Fruit fly (Drosophila melanogaster) whole organism, pupa: Measurements from ENCODE around the gene UbcE2H.

Source experiments
- CG10348 ChIP-seq: fragments of 200-800 bp; sonication (Bioruptor generic); IDR thresholded peaks from 2 replicates; pipeline ENCODE4 v1.3.6; 2022; ENCODE audit warnings: missing biosample characterization, missing genetic modification characterization
- CG12605 ChIP-seq: fragments of 200-800 bp; sonication (Bioruptor generic); IDR thresholded peaks from 2 replicates; pipeline ENCODE4 v1.3.6; 2022; ENCODE audit warnings: missing biosample characterization, missing genetic modification characterization
- CG13204 ChIP-seq: fragments of 200-800 bp; sonication (Bioruptor generic); optimal IDR thresholded peaks from 2 replicates; lab custom pipeline; 2018; ENCODE audit warnings: missing biosample characterization, mild to moderate bottlenecking, missing genetic modification characterization, moderate library complexity
- CG14655 ChIP-seq: fragments of 200-800 bp; sonication (Bioruptor generic); optimal IDR thresholded peaks from 3 replicates; lab custom pipeline; 2017; ENCODE audit warnings: mild to moderate bottlenecking, missing biosample characterization, missing genetic modification reagents, missing genetic modification characterization
- CG15710 ChIP-seq: fragments of 200-800 bp; sonication (Bioruptor generic); optimal IDR thresholded peaks from 2 replicates; lab custom pipeline; 2018; ENCODE audit warnings: missing biosample characterization, mild to moderate bottlenecking, missing genetic modification characterization, moderate library complexity
- CG17806 ChIP-seq: fragments of 200-800 bp; sonication (Bioruptor generic); optimal IDR thresholded peaks from 2 replicates; lab custom pipeline; 2018; ENCODE audit warnings: missing biosample characterization, mild to moderate bottlenecking, missing genetic modification characterization, moderate library complexity
- CG32121 ChIP-seq: fragments of 200-800 bp; sonication (Bioruptor generic); IDR thresholded peaks from 2 replicates; pipeline ENCODE4 v1.3.6; 2022; ENCODE audit warnings: missing biosample characterization, missing genetic modification characterization
- CG34367 ChIP-seq: fragments of 200-800 bp; sonication (Bioruptor generic); optimal IDR thresholded peaks from 2 replicates; lab custom pipeline; 2018; ENCODE audit warnings: missing biosample characterization, mild to moderate bottlenecking, missing genetic modification characterization
- CG4496 ChIP-seq: fragments of 200-800 bp; sonication (Bioruptor generic); IDR thresholded peaks from 3 replicates; pipeline ENCODE4 v1.3.6; 2022; ENCODE audit warnings: missing biosample characterization, missing genetic modification characterization
- CG8159 ChIP-seq: fragments of 200-800 bp; sonication (Bioruptor generic); optimal IDR thresholded peaks from 3 replicates; lab custom pipeline; 2018; ENCODE audit warnings: missing biosample characterization, mild to moderate bottlenecking, missing genetic modification characterization, moderate library complexity
- CG8301 ChIP-seq: fragments of 200-800 bp; sonication (Bioruptor generic); optimal IDR thresholded peaks from 2 replicates; lab custom pipeline; 2018; ENCODE audit warnings: missing biosample characterization, mild to moderate bottlenecking, missing genetic modification characterization
- CG9948 ChIP-seq: fragments of 200-800 bp; sonication (Bioruptor generic); optimal IDR thresholded peaks from 2 replicates; lab custom pipeline; 2018; ENCODE audit warnings: missing biosample characterization, mild to moderate bottlenecking, missing genetic modification characterization, moderate library complexity
- D1 ChIP-seq: fragments of 200-800 bp; sonication (Bioruptor generic); optimal IDR thresholded peaks from 2 replicates; lab custom pipeline; 2018; ENCODE audit warnings: missing biosample characterization, mild to moderate bottlenecking, missing genetic modification characterization, moderate library complexity
- EcR ChIP-seq: fragments of 200-800 bp; sonication (Bioruptor generic); optimal IDR thresholded peaks from 3 replicates; lab custom pipeline; 2019; ENCODE audit warnings: missing biosample characterization, missing genetic modification characterization, mild to moderate bottlenecking, moderate library complexity, missing genetic modification reagents
- Ets98B ChIP-seq: fragments of 200-800 bp; sonication (Bioruptor generic); IDR thresholded peaks from 2 replicates; pipeline ENCODE4 v1.3.6; 2022; ENCODE audit warnings: missing biosample characterization, missing genetic modification characterization
- Pif1A ChIP-seq: fragments of 200-800 bp; sonication (Bioruptor generic); optimal IDR thresholded peaks from 3 replicates; lab custom pipeline; 2016; ENCODE audit warnings: missing biosample characterization, missing genetic modification characterization
- Pif1B ChIP-seq: fragments of 200-800 bp; sonication (Bioruptor generic); optimal IDR thresholded peaks from 3 replicates; lab custom pipeline; 2016; ENCODE audit warnings: missing biosample characterization, missing genetic modification characterization
- Snoo ChIP-seq: fragments of 200-800 bp; sonication (Bioruptor generic); optimal IDR thresholded peaks from 3 replicates; lab custom pipeline; 2017; ENCODE audit warnings: missing biosample characterization, mild to moderate bottlenecking, missing genetic modification characterization, inconsistent platforms
- fd96Ca ChIP-seq: fragments of 200-800 bp; sonication (Bioruptor generic); IDR thresholded peaks from 3 replicates; pipeline ENCODE4 v1.3.6; 2022; ENCODE audit warnings: missing biosample characterization, missing genetic modification characterization
- gl ChIP-seq: fragments of 200-800 bp; sonication (Bioruptor generic); optimal IDR thresholded peaks from 2 replicates; lab custom pipeline; 2018; ENCODE audit warnings: missing biosample characterization, mild to moderate bottlenecking, missing genetic modification characterization
- rn ChIP-seq: fragments of 200-800 bp; sonication (Bioruptor generic); IDR thresholded peaks from 2 replicates; pipeline ENCODE4 v1.3.6; 2022; ENCODE audit warnings: missing biosample characterization, missing genetic modification characterization

Gene UbcE2H

DNA sequence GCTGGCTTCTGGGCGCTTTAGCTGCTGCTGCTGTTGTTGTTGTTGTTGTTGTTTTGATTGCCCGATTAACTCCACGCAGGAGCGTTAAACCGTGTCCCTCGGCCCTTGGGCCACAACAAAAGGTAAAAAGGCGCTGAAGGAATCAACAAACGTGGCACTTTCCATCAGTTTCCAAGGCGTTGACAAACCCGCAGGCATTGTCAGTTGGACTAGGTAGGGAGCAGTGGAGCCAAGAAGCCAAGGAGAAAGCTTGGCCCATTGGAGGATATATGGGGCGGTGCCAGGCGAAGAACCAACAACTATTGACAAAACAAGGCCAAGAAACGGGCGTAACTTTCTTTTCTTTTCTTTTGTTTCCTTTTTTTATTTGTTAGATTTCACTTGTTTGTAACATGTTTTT, 6.8 kb downstream of the UbcE2H start, which contains the start of gene CG2256:
CG2256 (minus strand) TSS at position 101 of the 400 bp plus-strand sequence.
- no peak for TF ChIP-seq CG4496 (GFP tag; lab: Robert Waterston, UW)
- no peak for TF ChIP-seq fd96Ca (GFP tag; lab: Robert Waterston, UW)
- TF ChIP-seq D1 (tag; lab: Kevin White, UChicago), result no peak
- no peak for TF ChIP-seq CG10348 (GFP tag; lab: Robert Waterston, UW)
- no peak for TF ChIP-seq CG32121
- no peak for TF ChIP-seq gl
- no peak for TF ChIP-seq Pif1B (GFP tag; lab: Kevin White, UChicago)
- no peak for TF ChIP-seq CG17806 (tag; lab: Kevin White, UChicago)
- no peak for TF ChIP-seq rn (GFP tag; lab: Robert Waterston, UW)
- no peak for TF ChIP-seq Snoo
- TF ChIP-seq EcR (GFP tag; lab: Kevin White, UChicago), result no peak
- TF ChIP-seq CG12605 (GFP tag; lab: Robert Waterston, UW), result no peak
- TF ChIP-seq Pif1A (GFP tag; lab: Kevin White, UChicago), result no peak
- no peak for TF ChIP-seq CG8301 (tag; lab: Kevin White, UChicago)
- no peak for TF ChIP-seq CG13204
- TF ChIP-seq CG8159, result no peak
- no peak for TF ChIP-seq CG34367 (tag; lab: Kevin White, UChicago)
- no peak for TF ChIP-seq CG15710 (tag; lab: Kevin White, UChicago)
- no peak for TF ChIP-seq CG14655

dm6 chrX:8081427-8082185, 12.3 kb downstream of the UbcE2H start, which contains the start of gene Ldsdh1:
Gene Ldsdh1 (minus strand): TSS chrX:8081605.
- TF ChIP-seq fd96Ca (GFP tag; lab: Robert Waterston, UW), result no peak
- TF ChIP-seq, all 21 proteins: peak for 0

DNA sequence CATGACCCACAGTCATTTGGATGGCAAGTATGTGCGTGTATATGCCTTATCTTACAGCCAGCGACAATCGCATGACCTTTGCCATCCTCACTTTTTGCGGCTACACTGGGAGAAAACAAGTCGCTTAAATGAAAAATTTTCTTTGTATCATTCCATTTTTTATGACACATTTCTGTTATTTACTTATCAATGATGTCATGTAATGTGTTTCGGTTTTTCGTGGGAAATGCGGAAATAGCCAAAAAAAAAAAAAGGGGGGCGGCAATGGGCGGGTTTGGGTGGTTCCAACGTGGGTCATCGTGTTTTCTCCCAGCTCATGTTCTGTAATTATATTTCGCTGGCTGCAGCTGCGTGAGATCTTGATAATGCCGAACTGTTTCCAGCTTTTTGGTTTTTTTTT, 13.7 kb downstream of the UbcE2H start:
- TF ChIP-seq CG8159 (peak; percentile 4), gl (no peak)

DNA sequence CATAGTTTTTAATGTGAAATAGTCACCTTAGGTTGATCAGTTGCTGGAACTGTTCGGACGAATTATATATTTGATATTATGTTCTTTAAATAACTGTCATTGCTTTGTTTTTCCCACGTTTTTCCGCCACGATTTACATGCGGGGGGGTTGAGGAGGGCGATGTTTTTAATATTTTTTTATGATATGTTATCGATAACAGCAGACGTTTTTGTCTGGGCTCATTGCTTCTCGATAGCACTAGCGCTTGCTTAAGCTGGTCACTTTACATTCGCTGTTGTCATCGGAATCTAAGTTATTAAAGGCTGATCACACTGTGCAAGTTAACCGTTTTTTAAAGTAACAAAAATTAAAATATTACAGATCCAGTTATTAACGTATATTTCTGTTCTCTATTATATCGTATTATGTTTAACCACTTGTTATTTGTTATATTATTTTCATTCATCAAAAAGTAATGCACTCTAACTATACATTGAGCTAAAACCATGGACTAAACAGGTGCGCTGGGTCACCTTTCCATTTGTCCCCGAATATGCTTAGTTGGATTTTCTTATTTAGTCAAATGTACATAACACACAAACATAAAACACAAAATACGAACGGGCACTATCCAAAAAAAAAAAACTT, 18.4 kb downstream of the UbcE2H start, which contains the start of the genes Upf2 and CG1571:
Upf2 (minus strand) TSS at position 167 of the 628 bp plus-strand sequence.
CG1571 (plus strand) TSS at position 578 of the 628 bp plus-strand sequence.
- no peak for TF ChIP-seq CG17806 (tag; lab: Kevin White, UChicago)
- TF ChIP-seq Pif1B (GFP tag; lab: Kevin White, UChicago), result no peak
- TF ChIP-seq CG32121, result no peak
- no peak for TF ChIP-seq CG4496 (GFP tag; lab: Robert Waterston, UW)
- TF ChIP-seq EcR (GFP tag; lab: Kevin White, UChicago), result no peak
- no peak for TF ChIP-seq Pif1A (GFP tag; lab: Kevin White, UChicago)
- TF ChIP-seq CG8301 (tag; lab: Kevin White, UChicago), result no peak
- no peak for TF ChIP-seq CG13204

dm6 chrX:8063223-8063674, 30.6 kb downstream of the UbcE2H start:
- TF ChIP-seq CG12605 (GFP tag; lab: Robert Waterston, UW) (peak; percentile 79), CG13204 (no peak), gl (peak; percentile 74), CG15710 (tag; lab: Kevin White, UChicago) (peak; percentile 55), CG34367 (tag; lab: Kevin White, UChicago) (peak; percentile 50), CG14655 (no peak), CG32121 (peak; percentile 79), CG4496 (GFP tag; lab: Robert Waterston, UW) (peak; percentile 88), CG9948 (tag; lab: Kevin White, UChicago) (peak; percentile 25), CG8301 (tag; lab: Kevin White, UChicago) (peak; percentile 40), CG8159 (peak; percentile 51), CG17806 (tag; lab: Kevin White, UChicago) (peak; percentile 38), EcR (GFP tag; lab: Kevin White, UChicago) (no peak), Pif1B (GFP tag; lab: Kevin White, UChicago) (peak; percentile 58), rn (GFP tag; lab: Robert Waterston, UW) (0 out of 2 replicates have a peak, but pooled peaks have one; percentile 10), Ets98B (GFP tag; lab: Robert Waterston, UW) (peak; percentile 77), CG10348 (GFP tag; lab: Robert Waterston, UW) (no peak), fd96Ca (GFP tag; lab: Robert Waterston, UW) (peak; percentile 52; the same call in 1 of the 3 replicates), Pif1A (GFP tag; lab: Kevin White, UChicago) (peak; percentile 84), Snoo (peak; percentile 67)

DNA sequence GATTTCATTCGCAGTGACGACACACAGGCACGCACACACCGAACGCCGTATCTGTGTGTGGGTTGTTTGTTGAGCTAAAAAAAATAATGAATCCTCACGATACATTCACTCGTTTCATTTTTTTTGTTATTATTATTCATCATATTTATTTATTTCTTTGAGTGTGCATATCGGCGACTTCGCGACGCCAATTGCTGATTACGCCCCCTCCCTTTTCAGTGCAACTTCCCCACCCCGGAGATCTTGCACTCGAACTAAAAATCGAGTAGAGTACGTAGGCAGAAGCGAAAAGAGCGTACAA, 31.7 kb downstream of the UbcE2H start:
- TF ChIP-seq CG34367 (tag; lab: Kevin White, UChicago) (no peak), CG17806 (tag; lab: Kevin White, UChicago) (no peak), CG8159 (no peak), CG14655 (no peak), CG8301 (tag; lab: Kevin White, UChicago) (no peak), rn (GFP tag; lab: Robert Waterston, UW) (no peak), CG15710 (tag; lab: Kevin White, UChicago) (no peak), CG32121 (no peak), EcR (GFP tag; lab: Kevin White, UChicago) (no peak), gl (no peak)
